Worm (Caenorhabditis elegans): ENCODE measurements around the gene Y39A3A.4.

DNA sequence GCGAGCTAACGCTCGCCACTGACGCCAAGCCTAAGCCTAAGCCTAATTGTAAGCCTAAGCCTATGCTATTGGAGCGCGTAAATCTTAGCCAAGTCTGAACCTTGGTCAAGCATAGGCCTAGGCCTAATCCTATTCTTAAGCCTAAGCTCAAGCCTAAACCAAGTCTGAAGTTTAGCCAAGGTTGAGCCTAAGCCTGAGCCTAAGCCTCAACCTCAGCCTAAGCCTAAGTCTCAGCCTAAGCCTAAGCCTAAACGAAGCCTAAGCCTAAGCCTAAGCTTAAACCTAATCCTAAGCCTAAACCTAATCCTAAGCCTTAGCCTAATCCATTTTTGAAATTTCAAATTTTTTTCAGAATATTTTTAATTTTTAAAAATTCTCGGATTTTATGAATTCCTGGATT is 16.3 kb downstream of the Y39A3A.4 start:
- TF ChIP-seq B0019.2 (GFP tag; conservative IDR thresholded peaks at IDR 0.05) (no peak), F22D6.2 (tag; optimal IDR thresholded peaks at IDR 0.05) (no peak), unc-130 (GFP tag; optimal IDR thresholded peaks at IDR 0.05) (no peak), K11D2.4 (GFP tag; IDR thresholded peaks at IDR 0.05) (no peak), tbx-9 (tag; optimal IDR thresholded peaks at IDR 0.05; ENCODE audit: borderline replicate concordance) (no peak), F49E8.2 (tag; optimal IDR thresholded peaks at IDR 0.05; ENCODE audit: insufficient read depth) (no peak), nfya-1 (tag; optimal IDR thresholded peaks at IDR 0.05; ENCODE audit: borderline replicate concordance, insufficient read depth) (no peak)

Data from whole organism, young adult.